Fruit fly (Drosophila melanogaster) S2 (cell line): Measurements from ENCODE around the gene CG8369.

Experiments
- CG8478 ChIP-seq: fragments of >200 bp; optimal IDR thresholded peaks from 2 replicates; lab custom pipeline; 2018
- CTCF ChIP-seq, 2 experiments: fragments of >200 bp; optimal IDR thresholded peaks; 2 replicates each; lab custom pipeline; 2018

DNA sequence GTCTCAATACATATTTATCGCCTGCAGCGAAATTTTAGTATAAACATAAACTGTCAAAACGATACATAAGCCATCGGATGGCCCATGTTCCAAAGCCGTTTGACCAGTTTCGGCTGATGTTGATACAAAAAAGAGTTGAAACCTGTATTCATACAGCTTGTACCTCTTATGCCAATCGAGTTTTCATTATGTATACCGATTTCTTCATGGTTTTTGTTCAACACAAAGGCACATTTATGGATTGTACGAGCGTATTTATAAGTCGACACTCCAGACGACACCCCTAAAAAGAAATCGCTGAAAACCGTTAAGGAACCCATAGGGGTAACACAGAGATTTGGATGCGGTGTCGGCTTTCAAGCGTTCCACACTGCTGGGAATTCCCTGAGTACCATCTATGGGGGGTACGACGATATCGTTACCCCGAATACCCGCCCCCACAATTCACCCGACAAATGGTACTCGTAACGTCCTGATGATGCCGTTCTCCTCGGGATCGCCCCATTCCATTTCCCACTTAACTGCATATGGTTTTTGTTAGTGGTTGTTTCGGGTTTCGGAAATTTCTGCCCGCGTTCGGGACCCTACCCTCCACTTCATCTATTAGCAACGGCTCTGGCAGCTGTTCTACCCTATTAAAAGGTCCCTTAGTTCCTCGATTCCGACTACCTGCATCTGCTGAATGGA lies 13.8 kb upstream of the CG8369 start:
- TF ChIP-seq CG8478 (no peak), CTCF (optimal IDR thresholded peaks at IDR 0.05; lab: Kevin White, UChicago) (no peak)
